Worm (Caenorhabditis elegans) whole organism, midembryonic: ENCODE measurements around the gene F09C12.8.

Source experiments
- T22C8.4 ChIP-seq: fragments of 200-800 bp; sonication (Bioruptor generic); IDR thresholded peaks from 2 replicates; pipeline ENCODE4 v1.3.6; 2022; ENCODE audit warnings: missing genetic modification characterization, missing compliant biosample characterization
- cog-1 ChIP-seq: sonication (generic microtip); optimal IDR thresholded peaks from 2 replicates; lab custom pipeline; 2016; ENCODE audit warnings: missing genetic modification characterization, missing compliant biosample characterization
- flt-1 ChIP-seq: fragments of 200-800 bp; sonication (Bioruptor generic); IDR thresholded peaks from 2 replicates; pipeline ENCODE4 v1.3.6; 2022; ENCODE audit warnings: missing genetic modification characterization, missing compliant biosample characterization
- med-1 ChIP-seq: sonication (generic microtip); optimal IDR thresholded peaks from 2 replicates; lab custom pipeline; 2017; ENCODE audit warnings: missing genetic modification characterization, mild to moderate bottlenecking, missing compliant biosample characterization, antibody characterized with exemption, missing genetic modification reagents; ENCODE audit not compliant: insufficient read depth
- tab-1 ChIP-seq: fragments of 200-800 bp; sonication (Bioruptor generic); IDR thresholded peaks from 2 replicates; pipeline ENCODE4 v1.3.6; 2022; ENCODE audit warnings: missing genetic modification characterization, missing compliant biosample characterization

DNA sequence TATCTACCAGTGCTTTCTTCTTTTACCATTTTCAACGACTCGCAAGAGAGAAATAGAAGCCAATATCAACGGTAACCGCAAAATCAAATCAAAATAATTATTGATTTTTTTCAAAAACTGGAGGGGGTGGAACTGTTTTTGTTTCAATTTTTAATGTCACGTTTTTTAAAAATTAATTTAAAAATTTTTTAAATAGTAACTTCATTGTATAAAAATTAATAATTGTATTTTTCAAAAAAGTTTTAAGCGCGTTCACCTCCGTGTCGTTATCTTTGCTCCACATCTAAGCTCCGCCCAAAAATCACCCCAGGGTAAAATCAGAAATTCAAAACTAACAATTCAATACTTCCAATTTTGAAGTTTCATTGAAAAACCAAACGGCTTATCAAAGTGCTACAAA, 48.9 kb downstream of the F09C12.8 start, which contains the start of gene C27D6.11:
- TF ChIP-seq tab-1 (GFP tag; lab: Robert Waterston, UW), result no peak
- TF ChIP-seq cog-1, result no peak
- no peak for TF ChIP-seq flt-1 (GFP tag; lab: Robert Waterston, UW)
- TF ChIP-seq med-1 (GFP tag; lab: Kevin White, UChicago), result no peak
- TF ChIP-seq T22C8.4 (GFP tag; lab: Robert Waterston, UW), result no peak
